Fruit fly (Drosophila melanogaster): Measurements from ENCODE around the gene spdi.

Gene spdi

DNA sequence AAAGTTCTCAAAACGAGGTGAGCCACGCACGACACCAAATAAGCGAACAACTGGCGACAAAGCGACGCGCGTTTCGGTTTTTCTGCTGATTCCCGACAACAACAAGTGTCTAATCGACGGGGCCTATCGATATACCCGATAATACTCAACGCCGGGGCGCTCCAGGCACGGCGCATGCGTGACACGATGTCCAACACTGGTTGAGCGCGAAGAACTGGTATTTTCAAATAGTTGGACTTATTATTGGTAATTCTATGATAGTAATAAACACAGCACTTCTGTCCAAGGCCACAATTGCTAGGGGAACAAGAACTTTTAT lies 2.6 kb downstream of the spdi start (continued):
- TF ChIP-seq kni (GFP tag; optimal IDR thresholded peaks at IDR 0.05) (no peak), hbn (GFP tag; IDR thresholded peaks at IDR 0.05; ENCODE audit: partially characterized antibody) (peak; percentile 76), Pdp1 (GFP tag; optimal IDR thresholded peaks at IDR 0.05) (peak in 1 of 2 experiments; percentile 17), jing (GFP tag; optimal IDR thresholded peaks at IDR 0.05) (no peak), CG17829 (tag; optimal IDR thresholded peaks at IDR 0.05) (peak; percentile 16), CkIIα-i1 (GFP tag; IDR thresholded peaks at IDR 0.05) (no peak), CG15601 (tag; optimal IDR thresholded peaks at IDR 0.05) (no peak), E2f2 (GFP tag; IDR thresholded peaks at IDR 0.05) (peak; percentile 90), nerfin-1 (tag; optimal IDR thresholded peaks at IDR 0.05) (no peak), CG8765 (GFP tag; IDR thresholded peaks at IDR 0.05) (no peak), Mrtf (GFP tag; IDR thresholded peaks at IDR 0.05) (no peak), prd (optimal IDR thresholded peaks at IDR 0.05) (no peak), prd (GFP tag; IDR thresholded peaks at IDR 0.05) (0 out of 3 replicates have a peak, but pooled peaks have one; percentile 27), CG8290 (GFP tag; optimal IDR thresholded peaks at IDR 0.05) (no peak), CG8290 (tag; optimal IDR thresholded peaks at IDR 0.05) (peak in 1 of 2 experiments; percentile 68), sens (GFP tag) (peak; percentile 58), caup (GFP tag; optimal IDR thresholded peaks at IDR 0.05; ENCODE audit: severe bottlenecking) (no peak), knrl (GFP tag; IDR thresholded peaks at IDR 0.05; ENCODE audit: partially characterized antibody) (peak; percentile 72), Sry-δ (GFP tag; optimal IDR thresholded peaks at IDR 0.05) (peak; percentile 77), Scr (GFP tag; IDR thresholded peaks at IDR 0.05; ENCODE audit: partially characterized antibody) (peak; percentile 75), gem (tag; optimal IDR thresholded peaks at IDR 0.05) (no peak), CG3995 (GFP tag; optimal IDR thresholded peaks at IDR 0.05) (no peak), gsb-n (tag; optimal IDR thresholded peaks at IDR 0.05) (no peak), run (tag; optimal IDR thresholded peaks at IDR 0.05) (no peak), CG9215 (GFP tag; IDR thresholded peaks at IDR 0.05) (no peak), sima (GFP tag; optimal IDR thresholded peaks at IDR 0.05) (no peak), CG4282 (GFP tag; optimal IDR thresholded peaks at IDR 0.05) (no peak), vnd (GFP tag; IDR thresholded peaks at IDR 0.05; ENCODE audit: partially characterized antibody) (peak; percentile 91), mld (GFP tag; IDR thresholded peaks at IDR 0.05; ENCODE audit: partially characterized antibody) (peak; percentile 57; the same call in 1 of the 3 replicates), CG5953 (GFP tag; IDR thresholded peaks at IDR 0.05) (no peak), MESR4 (GFP tag; optimal IDR thresholded peaks at IDR 0.05) (peak; percentile 35), fd64A (GFP tag; optimal IDR thresholded peaks at IDR 0.05) (no peak), Dfd (GFP tag; optimal IDR thresholded peaks at IDR 0.05) (no peak), onecut (GFP tag; IDR thresholded peaks at IDR 0.05) (no peak), CG6854 (GFP tag; optimal IDR thresholded peaks at IDR 0.05) (no peak), Rfx (GFP tag; IDR thresholded peaks at IDR 0.05) (peak; percentile 50), sens-2 (GFP tag; IDR thresholded peaks at IDR 0.05) (no peak), lov (optimal IDR thresholded peaks at IDR 0.05) (no peak), lov (GFP tag; IDR thresholded peaks at IDR 0.05) (no peak), CG6272 (GFP tag; IDR thresholded peaks at IDR 0.05) (no peak), CG2199 (GFP tag; IDR thresholded peaks at IDR 0.05) (peak; percentile 26; the same call in 1 of the 3 replicates), HmgD (GFP tag; optimal IDR thresholded peaks at IDR 0.05) (peak; percentile 19), Six4 (GFP tag; optimal IDR thresholded peaks at IDR 0.05) (no peak), Lpt (GFP tag; optimal IDR thresholded peaks at IDR 0.05) (no peak), CG9797 (GFP tag; optimal IDR thresholded peaks at IDR 0.05) (peak; percentile 38), pan (optimal IDR thresholded peaks at IDR 0.05) (no peak), pan (GFP tag; optimal IDR thresholded peaks at IDR 0.05 in 1 of 2, IDR thresholded peaks at IDR 0.05 in 1 of 2) (no peak), da (GFP tag; optimal IDR thresholded peaks at IDR 0.05) (no peak), zfh1 (GFP tag; IDR thresholded peaks at IDR 0.05) (no peak), CG6254 (GFP tag; optimal IDR thresholded peaks at IDR 0.05) (no peak), CG14860 (GFP tag; IDR thresholded peaks at IDR 0.05; ENCODE audit: partially characterized antibody) (peak; percentile 53; the same call in 2 of the 3 replicates), Lim3 (GFP tag; IDR thresholded peaks at IDR 0.05) (no peak)
